Worm (Caenorhabditis elegans) whole organism, late embryonic: Measurements from ENCODE around the gene E04F6.4.

Source experiments
- C38D4.7 ChIP-seq: fragments of 200-800 bp; sonication (Bioruptor generic); optimal IDR thresholded peaks from 2 replicates; lab custom pipeline; 2018; ENCODE audit warnings: mild to moderate bottlenecking, missing genetic modification characterization, moderate library complexity, missing compliant biosample characterization
- F13H6.1 ChIP-seq: sonication (generic microtip); optimal IDR thresholded peaks from 2 replicates; lab custom pipeline; 2016; ENCODE audit warnings: missing genetic modification characterization, missing compliant biosample characterization
- Y22D7AL.16 ChIP-seq: sonication (generic microtip); optimal IDR thresholded peaks from 2 replicates; lab custom pipeline; 2016; ENCODE audit warnings: missing genetic modification characterization, missing compliant biosample characterization
- ama-1 ChIP-seq: fragments of 150-350 bp; optimal IDR thresholded peaks from 2 replicates; lab custom pipeline; 2014
- fkh-10 ChIP-seq: fragments of 150-350 bp; optimal IDR thresholded peaks from 2 replicates; lab custom pipeline; 2014; ENCODE audit warnings: missing biosample characterization, missing genetic modification reagents, missing genetic modification characterization
- pax-1 ChIP-seq: fragments of 150-350 bp; optimal IDR thresholded peaks from 2 replicates; lab custom pipeline; 2014; ENCODE audit warnings: missing biosample characterization, missing genetic modification characterization
- sdc-2 ChIP-seq: sonication (generic microtip); optimal IDR thresholded peaks from 2 replicates; lab custom pipeline; 2016; ENCODE audit warnings: missing genotype, missing genetic modification characterization, missing compliant biosample characterization

- no peak for TF ChIP-seq C38D4.7 (GFP tag; lab: Kevin White, UChicago)
- no peak for TF ChIP-seq Y22D7AL.16 (tag; lab: Kevin White, UChicago)
- TF ChIP-seq pax-1 (tag; lab: Kevin White, UChicago) = no peak
- TF ChIP-seq F13H6.1 = no peak
- no peak for TF ChIP-seq ama-1 (lab: Kevin White, UChicago)
- no peak for TF ChIP-seq sdc-2 (tag; lab: Kevin White, UChicago)
- TF ChIP-seq fkh-10 (GFP tag; lab: Kevin White, UChicago) = no peak
Measured at ce11 chrII:7161512-7161911, 27.7 kb upstream of the E04F6.4 start, which contains the start of gene C27H5.12.
